Fruit fly (Drosophila melanogaster): ENCODE measurements around the gene CG32811.
A peak's percentile ranks its signal among the peaks of the same experiment; 100 is the strongest.

Gene CG32811

DNA sequence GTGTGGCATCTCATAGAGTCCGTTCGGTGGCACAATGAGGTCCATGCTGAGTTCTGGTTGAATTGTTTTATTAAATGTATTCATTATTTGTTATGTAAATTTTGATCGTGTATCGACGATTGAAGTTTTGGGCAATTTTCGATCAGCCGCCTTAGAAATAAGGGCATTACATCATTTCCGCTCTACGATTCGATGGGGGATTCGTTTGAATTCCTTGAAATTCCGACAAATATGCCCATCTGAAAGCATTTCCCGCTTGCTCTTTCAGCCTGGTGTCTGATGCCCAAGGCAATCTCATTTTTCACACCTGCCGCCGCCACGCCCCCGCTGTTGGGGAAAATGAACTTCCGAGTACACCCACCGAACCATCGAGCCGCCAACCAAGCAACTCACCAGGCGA, at the start of gene CG32811:
CG32811 (minus strand) TSS at position 101 of the 400 bp plus-strand sequence.
- TF ChIP-seq CG17801 (GFP tag; optimal IDR thresholded peaks at IDR 0.05; ENCODE audit: partially characterized antibody) = no peak

- no peak for TF ChIP-seq CG17801 (GFP tag; optimal IDR thresholded peaks at IDR 0.05; ENCODE audit: partially characterized antibody)
These were observed 48.6 kb upstream of the CG32811 start for dm6 chrX:1346833-1347232.

- no peak for TF ChIP-seq CG17801 (GFP tag; optimal IDR thresholded peaks at IDR 0.05; ENCODE audit: partially characterized antibody)
These were observed 48.1 kb upstream of the CG32811 start, which contains the start of gene Tsp2A for dm6 chrX:1346256-1346655. Gene Tsp2A (plus strand): TSS chrX:1346553.

- TF ChIP-seq CG17801 (GFP tag; optimal IDR thresholded peaks at IDR 0.05; ENCODE audit: partially characterized antibody) = peak; percentile 51
These were observed 43.8 kb upstream of the CG32811 start, which contains the start of gene Naa30A for dm6 chrX:1341944-1342392. Gene Naa30A (plus strand): TSS chrX:1342106.

- no peak for TF ChIP-seq CG17801 (GFP tag; optimal IDR thresholded peaks at IDR 0.05; ENCODE audit: partially characterized antibody)
These were observed 43.3 kb upstream of the CG32811 start, which contains the start of gene CG11409 for dm6 chrX:1341528-1341927. Gene CG11409 (minus strand): TSS chrX:1341587.

DNA sequence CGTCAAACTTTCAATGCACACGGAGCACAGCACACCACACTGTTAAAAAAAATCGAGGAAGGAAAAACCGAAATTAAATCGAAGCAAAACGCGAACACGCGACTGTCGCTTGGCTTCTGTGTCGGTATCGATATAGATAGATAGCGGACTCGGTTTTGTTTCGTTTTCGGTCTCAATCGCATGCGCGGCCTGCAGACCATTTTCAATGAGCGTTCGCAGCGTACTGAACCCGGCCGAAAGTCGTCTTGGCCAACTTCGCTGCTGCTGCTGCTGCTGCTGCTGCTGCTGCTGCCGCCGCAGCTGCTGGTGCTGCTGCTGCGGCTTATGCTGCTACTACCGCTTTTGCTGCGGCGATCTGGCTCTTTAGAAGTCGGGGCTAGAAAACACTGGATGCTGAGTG, 39.8 kb upstream of the CG32811 start:
- no peak for TF ChIP-seq CG17801 (GFP tag; optimal IDR thresholded peaks at IDR 0.05; ENCODE audit: partially characterized antibody)

DNA sequence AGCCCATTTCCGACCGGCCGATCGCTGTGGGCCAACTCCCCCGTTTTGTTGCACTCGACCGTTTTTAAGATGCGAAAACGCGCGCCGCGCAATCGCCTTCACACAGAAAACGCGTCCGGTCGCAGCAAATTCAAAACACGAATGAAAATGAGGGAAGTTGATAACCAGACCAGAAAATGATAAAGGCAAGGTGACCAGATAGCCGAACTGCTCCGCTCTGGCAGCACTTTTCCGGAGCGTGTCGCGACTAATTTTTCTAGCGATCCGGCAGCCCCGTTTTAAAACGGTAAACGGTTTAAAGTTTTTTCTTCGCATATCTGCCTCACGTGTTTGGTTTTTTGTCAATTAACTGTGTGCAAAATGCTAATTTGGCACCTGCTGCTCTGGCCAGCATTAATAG, 24.0 kb upstream of the CG32811 start, which contains the start of gene DAAM:
DAAM (minus strand) TSS at position 149 of the 400 bp plus-strand sequence.
- TF ChIP-seq CG17801 (GFP tag; optimal IDR thresholded peaks at IDR 0.05; ENCODE audit: partially characterized antibody) = peak; percentile 61

DNA sequence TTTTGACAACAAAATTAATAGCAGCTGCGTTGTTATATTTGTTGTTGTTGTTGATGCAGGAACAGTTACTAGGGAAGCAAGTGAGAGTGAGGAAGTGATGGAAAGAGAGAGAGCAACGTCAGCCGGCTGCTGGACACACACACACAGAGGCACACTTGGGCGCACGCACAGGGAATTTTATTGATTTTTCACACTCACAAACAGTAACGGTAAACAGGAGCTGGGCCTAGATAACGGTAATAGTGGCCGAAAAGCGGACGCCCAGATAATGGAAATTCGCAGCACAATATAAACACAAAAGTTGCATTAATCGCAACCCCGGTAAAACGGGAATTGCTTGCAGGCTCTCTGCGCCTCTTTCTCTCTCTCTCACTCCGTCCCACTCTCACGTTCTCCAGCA, 23.5 kb upstream of the CG32811 start:
- TF ChIP-seq CG17801 (GFP tag; optimal IDR thresholded peaks at IDR 0.05; ENCODE audit: partially characterized antibody) = no peak

DNA sequence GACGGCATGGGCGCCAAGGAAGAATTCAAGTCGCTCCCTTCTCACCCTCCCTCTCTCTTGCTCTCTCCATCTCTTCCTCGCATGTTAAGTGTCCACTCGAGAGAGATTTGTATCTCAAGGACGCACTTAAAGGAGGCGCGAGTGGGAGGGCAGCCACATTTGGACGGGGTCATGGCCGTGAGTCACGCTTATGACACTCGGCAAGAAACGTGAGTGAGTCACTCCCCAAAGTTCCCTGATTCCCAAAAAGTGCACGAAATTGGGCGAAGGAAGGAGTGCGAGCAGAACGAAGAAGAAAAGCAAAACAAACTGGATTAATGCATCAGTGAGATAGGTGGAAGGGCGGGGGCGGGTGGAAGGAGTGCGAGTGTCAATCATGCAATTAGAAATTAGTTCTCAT, 22.9 kb upstream of the CG32811 start:
- no peak for TF ChIP-seq CG17801 (GFP tag; optimal IDR thresholded peaks at IDR 0.05; ENCODE audit: partially characterized antibody)

DNA sequence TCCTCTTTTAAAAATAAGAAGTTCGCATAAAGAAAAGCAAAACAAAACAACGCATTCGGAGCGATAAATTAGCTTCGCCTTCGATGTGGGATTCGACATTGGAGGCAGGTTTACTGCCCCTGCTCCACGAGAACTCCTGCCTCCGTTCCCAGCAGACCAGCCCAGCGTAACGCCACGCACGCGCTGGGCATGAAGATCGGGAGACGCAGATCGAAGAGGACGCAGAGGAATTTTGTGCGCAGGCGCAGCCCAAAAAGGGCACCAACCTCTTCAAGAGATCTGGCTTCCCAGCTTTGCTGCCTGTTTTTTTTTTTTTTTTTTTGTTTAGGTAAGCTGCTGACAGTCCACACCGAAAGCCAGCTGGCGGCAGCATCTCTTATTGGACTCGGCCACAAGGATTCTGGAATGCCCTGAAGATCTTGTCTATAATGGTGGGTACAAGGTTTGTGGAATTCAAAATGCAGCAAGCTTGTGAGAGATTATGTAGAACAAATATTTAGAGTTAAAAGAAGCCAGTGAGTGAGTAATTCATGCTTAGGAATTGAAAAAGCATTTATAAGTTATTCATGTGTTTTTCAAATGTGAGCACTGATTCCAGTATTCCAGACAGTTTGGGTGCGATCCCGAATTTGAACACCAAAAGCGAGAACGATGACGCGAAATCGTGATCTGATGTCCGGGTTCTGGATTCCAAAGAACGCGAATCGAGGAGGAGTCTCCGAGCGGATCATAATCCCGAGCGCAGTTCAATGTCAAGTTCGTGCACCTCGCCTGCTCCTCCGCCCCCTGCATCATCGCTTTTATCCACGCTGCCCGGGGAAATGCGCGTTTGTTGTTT, 22.2 kb upstream of the CG32811 start:
- TF ChIP-seq CG17801 (GFP tag; optimal IDR thresholded peaks at IDR 0.05; ENCODE audit: partially characterized antibody) = no peak

DNA sequence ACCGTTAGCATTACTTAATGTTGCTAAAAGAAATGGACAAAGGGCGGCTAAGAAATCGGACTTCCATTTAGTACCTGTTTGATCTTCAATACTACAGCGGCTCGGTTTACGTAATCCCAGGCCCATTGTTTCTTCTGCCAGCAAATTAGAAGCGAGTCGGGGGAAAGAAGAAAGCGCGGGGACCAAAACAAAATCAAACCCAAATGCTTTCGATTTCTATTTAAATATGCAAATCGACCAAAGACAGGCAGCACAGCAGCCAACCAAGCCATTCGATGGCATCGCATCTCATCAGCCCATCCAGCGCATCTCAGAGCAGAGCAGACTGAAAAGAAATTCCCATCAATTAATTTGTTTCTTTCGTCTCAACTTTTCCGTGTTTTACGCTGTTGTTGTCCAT, 14.3 kb upstream of the CG32811 start:
- TF ChIP-seq CG17801 (GFP tag; optimal IDR thresholded peaks at IDR 0.05; ENCODE audit: partially characterized antibody) = no peak

DNA sequence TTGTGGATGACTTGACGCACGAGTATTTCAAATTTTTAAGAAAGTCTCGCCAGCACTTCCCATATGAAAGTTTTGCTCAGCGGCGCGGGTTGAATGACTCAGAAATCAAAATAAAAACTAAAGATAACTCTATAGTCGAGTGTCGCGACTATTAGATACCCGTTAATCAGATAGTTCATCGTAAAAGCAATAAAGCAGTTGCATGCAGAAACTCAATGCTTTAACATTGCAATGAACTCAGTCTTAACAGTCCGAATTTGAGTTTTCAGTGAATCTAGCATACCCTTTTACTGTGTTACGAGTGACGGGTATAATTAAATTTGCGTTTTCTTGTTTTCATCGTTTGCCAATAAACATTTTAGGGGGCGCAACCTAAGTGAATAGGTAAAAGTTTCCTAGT, 13.0 kb upstream of the CG32811 start:
- TF ChIP-seq CG17801 (GFP tag; optimal IDR thresholded peaks at IDR 0.05; ENCODE audit: partially characterized antibody) = no peak

- no peak for TF ChIP-seq CG17801 (GFP tag; optimal IDR thresholded peaks at IDR 0.05; ENCODE audit: partially characterized antibody)
These were observed 10.3 kb upstream of the CG32811 start for dm6 chrX:1308444-1308843.

dm6 chrX:1303961-1304360, 5.8 kb upstream of the CG32811 start:
- no peak for TF ChIP-seq CG17801 (GFP tag; optimal IDR thresholded peaks at IDR 0.05; ENCODE audit: partially characterized antibody)

- no peak for TF ChIP-seq CG17801 (GFP tag; optimal IDR thresholded peaks at IDR 0.05; ENCODE audit: partially characterized antibody)
These were observed 1.7 kb upstream of the CG32811 start for dm6 chrX:1299928-1300327.

dm6 chrX:1288924-1289608, 9.1 kb downstream of the CG32811 start:
- TF ChIP-seq CG17801 (GFP tag; optimal IDR thresholded peaks at IDR 0.05; ENCODE audit: partially characterized antibody) = peak; percentile 22
